Comparison of ENCODE assay signal across 1 fruit fly cellular context in genomic region chr2L:128977-129941, dm6.
TF ChIP-seq lines count a peak whose summit lies in the region.

No protein-coding gene starts in this region.

TF ChIP-seq in whole organism, embryonic, 481 proteins besides CTCF, POLR2A, EP300 and RAD21 (continued from another document and continues in another):
- TF ChIP-seq CG31441 (GFP tag; IDR thresholded peaks at IDR 0.05; lab: Robert Waterston, UW): peak; percentile 38; the same call in 1 of the 2 replicates
- no peak for TF ChIP-seq ab (GFP tag; optimal IDR thresholded peaks at IDR 0.05; lab: Kevin White, UChicago)
- no peak for TF ChIP-seq tup (GFP tag; optimal IDR thresholded peaks at IDR 0.05; lab: Kevin White, UChicago)
- TF ChIP-seq CG7357 (GFP tag; IDR thresholded peaks at IDR 0.05; lab: Robert Waterston, UW): no peak
- TF ChIP-seq CG6813 (GFP tag; optimal IDR thresholded peaks at IDR 0.05; lab: Kevin White, UChicago): peak; percentile 47
- TF ChIP-seq chinmo (GFP tag; IDR thresholded peaks at IDR 0.05; lab: Robert Waterston, UW; ENCODE audit: partially characterized antibody): peak; percentile 95
- TF ChIP-seq Myb (GFP tag; optimal IDR thresholded peaks at IDR 0.05; lab: Kevin White, UChicago): no peak
- peak; percentile 66 for TF ChIP-seq CG13296 (GFP tag; optimal IDR thresholded peaks at IDR 0.05; lab: Kevin White, UChicago)
- TF ChIP-seq Meics (GFP tag; optimal IDR thresholded peaks at IDR 0.05; lab: Kevin White, UChicago): peak; percentile 39
- peak; percentile 30 for TF ChIP-seq Max (GFP tag; optimal IDR thresholded peaks at IDR 0.05; lab: Kevin White, UChicago)
- no peak for TF ChIP-seq CG18619 (GFP tag; optimal IDR thresholded peaks at IDR 0.05; lab: Kevin White, UChicago)
- peak; percentile 73 for TF ChIP-seq Fer1 (GFP tag; optimal IDR thresholded peaks at IDR 0.05; lab: Kevin White, UChicago)
- TF ChIP-seq CG6765 (GFP tag; optimal IDR thresholded peaks at IDR 0.05; lab: Kevin White, UChicago): peak; percentile 47
- peak; percentile 62; the same call in 2 of the 3 replicates for TF ChIP-seq mld (GFP tag; IDR thresholded peaks at IDR 0.05; lab: Robert Waterston, UW; ENCODE audit: partially characterized antibody)
- TF ChIP-seq CG4424 (GFP tag; optimal IDR thresholded peaks at IDR 0.05; lab: Kevin White, UChicago): peak; percentile 46
- peak; percentile 74 for TF ChIP-seq Deaf1 (tag; optimal IDR thresholded peaks at IDR 0.05; lab: Kevin White, UChicago)
- peak; percentile 4 for TF ChIP-seq CG14710 (tag; optimal IDR thresholded peaks at IDR 0.05; lab: Kevin White, UChicago)
- no peak for TF ChIP-seq Sox100B (GFP tag; optimal IDR thresholded peaks at IDR 0.05; lab: Kevin White, UChicago)
- TF ChIP-seq nom (GFP tag; optimal IDR thresholded peaks at IDR 0.05; lab: Kevin White, UChicago): peak; percentile 80
- TF ChIP-seq insv (GFP tag; optimal IDR thresholded peaks at IDR 0.05; lab: Kevin White, UChicago): peak in 1 of 2 experiments; percentile 8
- no peak; the same call in 1 of the 2 replicates for TF ChIP-seq CG9932 (GFP tag; IDR thresholded peaks at IDR 0.05; lab: Robert Waterston, UW)
- peak; percentile 20 for TF ChIP-seq HmgD (GFP tag; optimal IDR thresholded peaks at IDR 0.05; lab: Kevin White, UChicago)
- TF ChIP-seq CG17385 (GFP tag; optimal IDR thresholded peaks at IDR 0.05; lab: Kevin White, UChicago): peak; percentile 60
- TF ChIP-seq Bteb2 (GFP tag; optimal IDR thresholded peaks at IDR 0.05; lab: Kevin White, UChicago): no peak
- TF ChIP-seq PHDP (tag; optimal IDR thresholded peaks at IDR 0.05; lab: Kevin White, UChicago): peak; percentile 31
- TF ChIP-seq unc-4 (GFP tag; IDR thresholded peaks at IDR 0.05; lab: Robert Waterston, UW; ENCODE audit: partially characterized antibody): peak; percentile 45; the same call in 1 of the 2 replicates
- TF ChIP-seq CG17612 (GFP tag; IDR thresholded peaks at IDR 0.05; lab: Robert Waterston, UW): no peak
- TF ChIP-seq CG10431 (GFP tag; optimal IDR thresholded peaks at IDR 0.05; lab: Kevin White, UChicago): peak; percentile 39
- peak; percentile 64 for TF ChIP-seq oc (tag; optimal IDR thresholded peaks at IDR 0.05; lab: Kevin White, UChicago)
- peak; percentile 1 for TF ChIP-seq CG13424 (tag; optimal IDR thresholded peaks at IDR 0.05; lab: Kevin White, UChicago)
- TF ChIP-seq B-H1 (GFP tag; IDR thresholded peaks at IDR 0.05; lab: Robert Waterston, UW): no peak; the same call in 2 of the 3 replicates
- TF ChIP-seq CG15269 (tag; optimal IDR thresholded peaks at IDR 0.05; lab: Kevin White, UChicago): peak; percentile 18
- TF ChIP-seq CG2202 (tag; optimal IDR thresholded peaks at IDR 0.05; lab: Kevin White, UChicago): peak; percentile 42
- peak; percentile 60 for TF ChIP-seq CG15601 (tag; optimal IDR thresholded peaks at IDR 0.05; lab: Kevin White, UChicago)
- peak; percentile 10 for TF ChIP-seq CG11723 (GFP tag; optimal IDR thresholded peaks at IDR 0.05; lab: Kevin White, UChicago)
- TF ChIP-seq Hey (tag; optimal IDR thresholded peaks at IDR 0.05; lab: Kevin White, UChicago): no peak
- no peak for TF ChIP-seq CG14965 (GFP tag; optimal IDR thresholded peaks at IDR 0.05; lab: Kevin White, UChicago; ENCODE audit: borderline replicate concordance)
- TF ChIP-seq HLHmδ (GFP tag; optimal IDR thresholded peaks at IDR 0.05; lab: Kevin White, UChicago): peak; percentile 56
- peak; percentile 66 for TF ChIP-seq CG31365 (tag; optimal IDR thresholded peaks at IDR 0.05; lab: Kevin White, UChicago)
- peak; percentile 74 for TF ChIP-seq Nf-YC (tag; optimal IDR thresholded peaks at IDR 0.05; lab: Kevin White, UChicago)
- TF ChIP-seq CG6254 (GFP tag; optimal IDR thresholded peaks at IDR 0.05; lab: Kevin White, UChicago): peak; percentile 53
- no peak for TF ChIP-seq CG5245 (GFP tag; optimal IDR thresholded peaks at IDR 0.05; lab: Kevin White, UChicago)
- TF ChIP-seq klu (GFP tag; IDR thresholded peaks at IDR 0.05; lab: Robert Waterston, UW): 0 out of 2 replicates have a peak, but pooled peaks have one; percentile 10
- TF ChIP-seq CG18599 (GFP tag; optimal IDR thresholded peaks at IDR 0.05; lab: Kevin White, UChicago): peak; percentile 74
- TF ChIP-seq pan (optimal IDR thresholded peaks at IDR 0.05; lab: Kevin White, UChicago): no peak
- TF ChIP-seq pan (GFP tag; optimal IDR thresholded peaks at IDR 0.05 in 1 of 2, IDR thresholded peaks at IDR 0.05 in 1 of 2): peak in 1 of 2 experiments; percentile 72
- TF ChIP-seq wor (GFP tag; IDR thresholded peaks at IDR 0.05; lab: Robert Waterston, UW): no peak
- peak; percentile 91 for TF ChIP-seq chm (GFP tag; IDR thresholded peaks at IDR 0.05; lab: Robert Waterston, UW)
- TF ChIP-seq dmrt99B (tag; optimal IDR thresholded peaks at IDR 0.05; lab: Kevin White, UChicago): peak; percentile 28
- TF ChIP-seq CG7987 (GFP tag; optimal IDR thresholded peaks at IDR 0.05; lab: Kevin White, UChicago): peak; percentile 68
- TF ChIP-seq CG15011 (GFP tag; optimal IDR thresholded peaks at IDR 0.05; lab: Kevin White, UChicago): no peak
- TF ChIP-seq CG11560 (tag; IDR thresholded peaks at IDR 0.05; lab: Robert Waterston, UW): no peak
- no peak for TF ChIP-seq Sry-β (GFP tag; optimal IDR thresholded peaks at IDR 0.05; lab: Kevin White, UChicago)
- no peak for TF ChIP-seq Antp (GFP tag; optimal IDR thresholded peaks at IDR 0.05; lab: Kevin White, UChicago)
- peak; percentile 29 for TF ChIP-seq CG12391 (tag; optimal IDR thresholded peaks at IDR 0.05; lab: Kevin White, UChicago)
- peak; percentile 10 for TF ChIP-seq CG8281 (tag; optimal IDR thresholded peaks at IDR 0.05; lab: Kevin White, UChicago)
- peak; percentile 30 for TF ChIP-seq CG11398 (GFP tag; optimal IDR thresholded peaks at IDR 0.05; lab: Kevin White, UChicago)
- TF ChIP-seq slou (GFP tag; optimal IDR thresholded peaks at IDR 0.05; lab: Kevin White, UChicago): no peak
- TF ChIP-seq E2f1 (GFP tag; IDR thresholded peaks at IDR 0.05; lab: Robert Waterston, UW): no peak; the same call in 1 of the 2 replicates
- no peak for TF ChIP-seq CG18476 (GFP tag; optimal IDR thresholded peaks at IDR 0.05; lab: Kevin White, UChicago)
- TF ChIP-seq Hr39 (optimal IDR thresholded peaks at IDR 0.05; lab: Kevin White, UChicago): no peak
- TF ChIP-seq CG13775 (GFP tag; optimal IDR thresholded peaks at IDR 0.05; lab: Kevin White, UChicago): no peak
- no peak for TF ChIP-seq CG4404 (GFP tag; IDR thresholded peaks at IDR 0.05; lab: Robert Waterston, UW)
- peak; percentile 36 for TF ChIP-seq kay (GFP tag; optimal IDR thresholded peaks at IDR 0.05; lab: Kevin White, UChicago)
- peak; percentile 43 for TF ChIP-seq CG3407 (GFP tag; optimal IDR thresholded peaks at IDR 0.05; lab: Kevin White, UChicago)
- TF ChIP-seq Spps (tag; optimal IDR thresholded peaks at IDR 0.05; lab: Kevin White, UChicago): no peak
- TF ChIP-seq CG2875 (GFP tag; optimal IDR thresholded peaks at IDR 0.05; lab: Kevin White, UChicago): peak; percentile 38
- TF ChIP-seq CG31224 (GFP tag; IDR thresholded peaks at IDR 0.05; lab: Robert Waterston, UW): no peak
- TF ChIP-seq stwl (tag; optimal IDR thresholded peaks at IDR 0.05; lab: Kevin White, UChicago): peak; percentile 36
- TF ChIP-seq nerfin-1 (tag; optimal IDR thresholded peaks at IDR 0.05; lab: Kevin White, UChicago): peak; percentile 67
- TF ChIP-seq CG1602 (GFP tag; optimal IDR thresholded peaks at IDR 0.05; lab: Kevin White, UChicago): no peak
- peak; percentile 65 for TF ChIP-seq bbx (GFP tag; IDR thresholded peaks at IDR 0.05; lab: Robert Waterston, UW; ENCODE audit: partially characterized antibody)
- peak; percentile 83 for TF ChIP-seq CG13894 (tag; optimal IDR thresholded peaks at IDR 0.05; lab: Kevin White, UChicago)
- peak; percentile 42 for TF ChIP-seq lilli (GFP tag; optimal IDR thresholded peaks at IDR 0.05; lab: Kevin White, UChicago)
- 0 out of 2 replicates have a peak, but pooled peaks have one; percentile 12 for TF ChIP-seq CG6272 (GFP tag; IDR thresholded peaks at IDR 0.05; lab: Robert Waterston, UW)
- peak; percentile 2 for TF ChIP-seq abd-A (tag; optimal IDR thresholded peaks at IDR 0.05; lab: Kevin White, UChicago)
- no peak for TF ChIP-seq Dref (GFP tag; IDR thresholded peaks at IDR 0.05; lab: Robert Waterston, UW)
- TF ChIP-seq Optix (GFP tag; IDR thresholded peaks at IDR 0.05; lab: Robert Waterston, UW): 0 out of 3 replicates have a peak, but pooled peaks have one; percentile 15
- TF ChIP-seq zfh1 (GFP tag; IDR thresholded peaks at IDR 0.05; lab: Robert Waterston, UW): peak; percentile 60; the same call in 2 of the 3 replicates
- TF ChIP-seq Lpt (GFP tag; optimal IDR thresholded peaks at IDR 0.05; lab: Kevin White, UChicago): no peak
- TF ChIP-seq sob (GFP tag; IDR thresholded peaks at IDR 0.05; lab: Robert Waterston, UW): peak; percentile 54; the same call in 1 of the 2 replicates
- TF ChIP-seq CrebB (tag; optimal IDR thresholded peaks at IDR 0.05; lab: Kevin White, UChicago): peak; percentile 73
- no peak for TF ChIP-seq CG8944 (GFP tag; optimal IDR thresholded peaks at IDR 0.05; lab: Kevin White, UChicago)
- TF ChIP-seq Drgx (GFP tag; IDR thresholded peaks at IDR 0.05; lab: Robert Waterston, UW): 0 out of 2 replicates have a peak, but pooled peaks have one; percentile 27
- TF ChIP-seq cwo (GFP tag; optimal IDR thresholded peaks at IDR 0.05; lab: Kevin White, UChicago): no peak
- TF ChIP-seq CHES-1-like (GFP tag; optimal IDR thresholded peaks at IDR 0.05; lab: Kevin White, UChicago): peak; percentile 37
- no peak; the same call in 3 of the 4 replicates for TF ChIP-seq Gug (GFP tag; IDR thresholded peaks at IDR 0.05; lab: Robert Waterston, UW)
- no peak; the same call in 1 of the 2 replicates for TF ChIP-seq ttk (GFP tag; IDR thresholded peaks at IDR 0.05; lab: Robert Waterston, UW)
- no peak for TF ChIP-seq CG12219 (GFP tag; optimal IDR thresholded peaks at IDR 0.05; lab: Kevin White, UChicago)
- TF ChIP-seq CG4820 (GFP tag; optimal IDR thresholded peaks at IDR 0.05; lab: Kevin White, UChicago): no peak
- TF ChIP-seq ATbp (GFP tag; optimal IDR thresholded peaks at IDR 0.05; lab: Kevin White, UChicago): no peak
- peak; percentile 56; the same call in 1 of the 2 replicates for TF ChIP-seq aop (GFP tag; IDR thresholded peaks at IDR 0.05; lab: Robert Waterston, UW)
- no peak; the same call in 1 of the 2 replicates for TF ChIP-seq CG14441 (GFP tag; IDR thresholded peaks at IDR 0.05; lab: Robert Waterston, UW)
- peak; percentile 93 for TF ChIP-seq CG12769 (tag; optimal IDR thresholded peaks at IDR 0.05; lab: Kevin White, UChicago)
- TF ChIP-seq HHEX (GFP tag; optimal IDR thresholded peaks at IDR 0.05; lab: Kevin White, UChicago): peak; percentile 55
- no peak for TF ChIP-seq sima (GFP tag; optimal IDR thresholded peaks at IDR 0.05; lab: Kevin White, UChicago)
- no peak for TF ChIP-seq CG17802 (tag; optimal IDR thresholded peaks at IDR 0.05; lab: Kevin White, UChicago)
- peak; percentile 64; the same call in 1 of the 2 replicates for TF ChIP-seq rib (GFP tag; IDR thresholded peaks at IDR 0.05; lab: Robert Waterston, UW)
- TF ChIP-seq Sin3A (optimal IDR thresholded peaks at IDR 0.05; lab: Kevin White, UChicago): no peak
- peak; percentile 30 for TF ChIP-seq Asciz (GFP tag; optimal IDR thresholded peaks at IDR 0.05; lab: Kevin White, UChicago)
- peak; percentile 32; the same call in 1 of the 3 replicates for TF ChIP-seq CG6175 (GFP tag; IDR thresholded peaks at IDR 0.05; lab: Robert Waterston, UW)
- no peak for TF ChIP-seq sim (GFP tag; IDR thresholded peaks at IDR 0.05; lab: Robert Waterston, UW)
- TF ChIP-seq grn (GFP tag; optimal IDR thresholded peaks at IDR 0.05; lab: Kevin White, UChicago): peak; percentile 90
- TF ChIP-seq Taf1 (GFP tag; IDR thresholded peaks at IDR 0.05; lab: Robert Waterston, UW): 0 out of 2 replicates have a peak, but pooled peaks have one; percentile 8
- peak; percentile 11 for TF ChIP-seq unpg (GFP tag; optimal IDR thresholded peaks at IDR 0.05; lab: Kevin White, UChicago)
- peak in 1 of 2 experiments; percentile 99 for TF ChIP-seq Hr78 (GFP tag; optimal IDR thresholded peaks at IDR 0.05; lab: Kevin White, UChicago)
- TF ChIP-seq her (GFP tag; optimal IDR thresholded peaks at IDR 0.05; lab: Kevin White, UChicago): peak; percentile 58
- no peak for TF ChIP-seq CG15696 (tag; optimal IDR thresholded peaks at IDR 0.05; lab: Kevin White, UChicago)
- TF ChIP-seq grau (tag; optimal IDR thresholded peaks at IDR 0.05; lab: Kevin White, UChicago): peak; percentile 35
- no peak for TF ChIP-seq CG31388 (GFP tag; optimal IDR thresholded peaks at IDR 0.05; lab: Kevin White, UChicago)
- TF ChIP-seq ash1 (GFP tag; optimal IDR thresholded peaks at IDR 0.05; lab: Kevin White, UChicago): peak; percentile 33
- no peak for TF ChIP-seq ro (GFP tag; IDR thresholded peaks at IDR 0.05; lab: Robert Waterston, UW)
- peak; percentile 4 for TF ChIP-seq nmo (GFP tag; optimal IDR thresholded peaks at IDR 0.05; lab: Kevin White, UChicago)
- TF ChIP-seq CG32772 (GFP tag; IDR thresholded peaks at IDR 0.05; lab: Robert Waterston, UW): no peak
- TF ChIP-seq trem (tag; optimal IDR thresholded peaks at IDR 0.05; lab: Kevin White, UChicago): peak; percentile 32
- peak; percentile 25 for TF ChIP-seq onecut (GFP tag; IDR thresholded peaks at IDR 0.05; lab: Robert Waterston, UW)
- TF ChIP-seq Stat92E (GFP tag; optimal IDR thresholded peaks at IDR 0.05; lab: Kevin White, UChicago): peak in 1 of 3 experiments; percentile 54
- peak; percentile 17 for TF ChIP-seq nau (GFP tag; optimal IDR thresholded peaks at IDR 0.05; lab: Kevin White, UChicago)
- TF ChIP-seq CG9876 (GFP tag; optimal IDR thresholded peaks at IDR 0.05; lab: Kevin White, UChicago): no peak
- no peak for TF ChIP-seq CG16813 (GFP tag; IDR thresholded peaks at IDR 0.05; lab: Robert Waterston, UW; ENCODE audit: partially characterized antibody)
- no peak for TF ChIP-seq CG8388 (GFP tag; optimal IDR thresholded peaks at IDR 0.05; lab: Kevin White, UChicago)
- peak; percentile 77 for TF ChIP-seq kni (GFP tag; optimal IDR thresholded peaks at IDR 0.05; lab: Kevin White, UChicago)
- TF ChIP-seq CG17568 (GFP tag; optimal IDR thresholded peaks at IDR 0.05; lab: Kevin White, UChicago): peak; percentile 60
- TF ChIP-seq CG10462 (GFP tag; optimal IDR thresholded peaks at IDR 0.05; lab: Kevin White, UChicago): no peak
- no peak for TF ChIP-seq D (optimal IDR thresholded peaks at IDR 0.05; lab: Kevin White, UChicago)
- TF ChIP-seq D (GFP tag; optimal IDR thresholded peaks at IDR 0.05; lab: Kevin White, UChicago): no peak
- TF ChIP-seq Pdp1 (GFP tag; optimal IDR thresholded peaks at IDR 0.05; lab: Kevin White, UChicago): peak in 1 of 2 experiments; percentile 85
- peak; percentile 95 for TF ChIP-seq NFAT (GFP tag; IDR thresholded peaks at IDR 0.05; lab: Robert Waterston, UW)
